Worm (Caenorhabditis elegans): Measurements from ENCODE around the gene C53B7.6.
A peak's percentile ranks its signal among the peaks of the same experiment; 100 is the strongest.

C53B7.6 gene

ce11 chrX:6902958-6903357 lies 34.4 kb upstream of the C53B7.6 start (continued):
- peak; percentile 38 for TF ChIP-seq ceh-31 (tag; optimal IDR thresholded peaks at IDR 0.05)
- TF ChIP-seq gmeb-2 (tag; optimal IDR thresholded peaks at IDR 0.05), result peak; percentile 76
- TF ChIP-seq pag-3 (tag; optimal IDR thresholded peaks at IDR 0.05; ENCODE audit: borderline replicate concordance), result peak; percentile 25
- peak; percentile 63 for TF ChIP-seq lin-11 (tag; optimal IDR thresholded peaks at IDR 0.05)
- no peak for TF ChIP-seq ceh-9 (tag; optimal IDR thresholded peaks at IDR 0.05)
- peak; percentile 57 for TF ChIP-seq fax-1 (tag; optimal IDR thresholded peaks at IDR 0.05)
- no peak for TF ChIP-seq unc-42 (tag; optimal IDR thresholded peaks at IDR 0.05)
- no peak for TF ChIP-seq pax-1 (tag; optimal IDR thresholded peaks at IDR 0.05)
- TF ChIP-seq hlh-6 (tag; optimal IDR thresholded peaks at IDR 0.05), result peak; percentile 79
- TF ChIP-seq ttx-3 (tag; optimal IDR thresholded peaks at IDR 0.05), result peak; percentile 50
- no peak for TF ChIP-seq ama-1 (optimal IDR thresholded peaks at IDR 0.05)
- TF ChIP-seq ceh-22 (tag; optimal IDR thresholded peaks at IDR 0.05), result no peak
- no peak for TF ChIP-seq pros-1 (tag; optimal IDR thresholded peaks at IDR 0.05)
- TF ChIP-seq unc-86 (tag; optimal IDR thresholded peaks at IDR 0.05), result peak; percentile 37
- peak; percentile 41 for TF ChIP-seq ref-2 (tag; optimal IDR thresholded peaks at IDR 0.05)
- no peak for TF ChIP-seq hlh-30 (tag; optimal IDR thresholded peaks at IDR 0.05; ENCODE audit: insufficient read depth)
- TF ChIP-seq sox-2 (GFP tag; IDR thresholded peaks at IDR 0.05), result peak; percentile 35; the same call in 1 of the 2 replicates

DNA sequence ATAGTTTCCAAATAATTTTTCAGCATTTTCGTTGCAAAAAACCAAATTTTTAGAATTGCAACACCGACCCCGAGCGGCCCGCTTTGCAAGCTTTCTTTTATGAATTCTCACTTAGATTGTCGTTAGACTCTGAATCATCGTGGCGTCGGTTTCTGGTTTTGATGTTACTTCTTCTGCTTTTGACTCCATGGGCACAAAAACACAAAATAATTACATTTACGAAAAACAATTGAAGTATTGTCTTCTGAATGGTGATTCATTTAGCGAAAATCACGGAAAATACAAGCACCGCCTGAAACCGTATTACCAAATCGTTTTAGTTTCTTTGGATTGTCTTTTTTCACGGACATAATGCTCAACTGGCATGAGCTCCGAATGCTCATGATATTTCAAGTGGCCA lies 32.5 kb upstream of the C53B7.6 start, which contains the start of gene pes-23:
TSS of gene pes-23 (plus strand) at position 301 of the 400 bp plus-strand sequence.
- TF ChIP-seq hlh-13 (GFP tag; optimal IDR thresholded peaks at IDR 0.05), result no peak
- no peak for TF ChIP-seq pqm-1 (tag; optimal IDR thresholded peaks at IDR 0.05)
- no peak for TF ChIP-seq sox-2 (GFP tag; IDR thresholded peaks at IDR 0.05)
- no peak for TF ChIP-seq C08G9.2 (tag; optimal IDR thresholded peaks at IDR 0.05)
- TF ChIP-seq unc-86 (tag; optimal IDR thresholded peaks at IDR 0.05), result no peak
- TF ChIP-seq hlh-8 (tag; optimal IDR thresholded peaks at IDR 0.05), result no peak
- no peak for TF ChIP-seq ztf-16 (tag; optimal IDR thresholded peaks at IDR 0.05)
- no peak for TF ChIP-seq ref-2 (tag; optimal IDR thresholded peaks at IDR 0.05)

- TF ChIP-seq dve-1 (tag; optimal IDR thresholded peaks at IDR 0.05) (no peak), F13H6.1 (tag; optimal IDR thresholded peaks at IDR 0.05) (no peak), eyg-1 (tag; optimal IDR thresholded peaks at IDR 0.05) (no peak), nhr-11 (tag; optimal IDR thresholded peaks at IDR 0.05) (no peak), ceh-45 (GFP tag; IDR thresholded peaks at IDR 0.05) (no peak), sdc-2 (tag; optimal IDR thresholded peaks at IDR 0.05) (no peak), sox-4 (tag; optimal IDR thresholded peaks at IDR 0.05) (no peak), pat-9 (tag; optimal IDR thresholded peaks at IDR 0.05) (no peak), ceh-9 (tag; optimal IDR thresholded peaks at IDR 0.05) (no peak), tbx-7 (tag; optimal IDR thresholded peaks at IDR 0.05) (no peak)
Measured at ce11 chrX:6899848-6900247, 31.3 kb upstream of the C53B7.6 start, which contains the start of gene F14B8.4. Gene F14B8.4, minus strand, starts transcription at chrX:6899948.

DNA sequence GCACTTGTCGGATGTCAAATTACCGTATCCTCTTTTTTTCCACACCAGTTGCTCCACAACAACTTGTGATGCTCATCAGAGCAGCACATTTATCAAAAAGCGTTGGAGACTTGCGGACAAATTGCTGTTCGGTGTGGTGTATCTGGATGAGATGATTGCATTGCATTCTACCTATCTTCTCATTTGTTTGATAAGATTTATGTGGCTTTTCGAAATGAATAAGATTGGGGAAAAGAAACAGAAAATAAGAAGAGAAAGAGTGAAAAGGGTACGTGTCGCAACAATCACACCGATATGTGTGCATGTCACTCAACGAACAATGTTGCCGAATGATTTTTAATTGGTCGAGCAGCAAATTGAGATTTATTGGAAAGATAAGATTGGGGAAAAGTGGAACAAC lies 25.5 kb upstream of the C53B7.6 start:
- TF ChIP-seq unc-55 (GFP tag; optimal IDR thresholded peaks at IDR 0.05) (peak; percentile 91), rnt-1 (tag; optimal IDR thresholded peaks at IDR 0.05) (peak; percentile 64), ceh-24 (tag; optimal IDR thresholded peaks at IDR 0.05) (no peak)

- TF ChIP-seq unc-42 (tag; optimal IDR thresholded peaks at IDR 0.05) (peak; percentile 49), ceh-31 (tag; optimal IDR thresholded peaks at IDR 0.05) (peak; percentile 40), dve-1 (tag; optimal IDR thresholded peaks at IDR 0.05) (no peak), ceh-22 (tag; optimal IDR thresholded peaks at IDR 0.05) (no peak), ceh-14 (tag; optimal IDR thresholded peaks at IDR 0.05) (no peak), fax-1 (tag; optimal IDR thresholded peaks at IDR 0.05) (no peak), ets-4 (tag; optimal IDR thresholded peaks at IDR 0.05) (no peak)
Measured at ce11 chrX:6893074-6893473, 24.5 kb upstream of the C53B7.6 start.
